Fruit fly (Drosophila melanogaster) whole organism, embryonic: ENCODE results near the gene CG12289.

Experiments used
- Asciz ChIP-seq: fragments of 200-800 bp; sonication (Bioruptor generic); optimal IDR thresholded peaks from 2 replicates; lab custom pipeline; 2017; ENCODE audit warnings: missing biosample characterization, mild to moderate bottlenecking, missing genetic modification characterization, missing genetic modification reagents
- Awh ChIP-seq: fragments of 200-800 bp; sonication (Bioruptor generic); IDR thresholded peaks from 2 replicates; pipeline ENCODE4, ENCODE4 v1.3.6; 2022; ENCODE audit warnings: missing biosample characterization, missing genetic modification characterization
- CG1024 ChIP-seq: fragments of 200-800 bp; sonication (Bioruptor generic); IDR thresholded peaks from 2 replicates; pipeline ENCODE4 v1.3.6; 2022; ENCODE audit warnings: missing biosample characterization, missing genetic modification characterization
- CG10267 ChIP-seq: fragments of 200-800 bp; sonication (Bioruptor generic); optimal IDR thresholded peaks from 2 replicates; lab custom pipeline; 2018; ENCODE audit warnings: missing biosample characterization, mild to moderate bottlenecking, missing genetic modification characterization, moderate library complexity
- CG10274 ChIP-seq: fragments of 200-800 bp; sonication (Bioruptor generic); optimal IDR thresholded peaks from 3 replicates; lab custom pipeline; 2017; ENCODE audit warnings: missing biosample characterization, mild to moderate bottlenecking, missing genetic modification characterization
- CG11504 ChIP-seq: fragments of 200-800 bp; sonication (Bioruptor generic); optimal IDR thresholded peaks from 3 replicates; lab custom pipeline; 2019; ENCODE audit warnings: missing biosample characterization, mild to moderate bottlenecking, missing genetic modification characterization, moderate library complexity
- CG12236 ChIP-seq: fragments of 200-800 bp; sonication (Bioruptor generic); optimal IDR thresholded peaks from 2 replicates; lab custom pipeline; 2016; ENCODE audit warnings: missing biosample characterization, missing genetic modification characterization
- CG12299 ChIP-seq: fragments of 200-800 bp; sonication (Bioruptor generic); optimal IDR thresholded peaks from 2 replicates; lab custom pipeline; 2018; ENCODE audit warnings: missing biosample characterization, mild to moderate bottlenecking, missing genetic modification characterization
- CG13424 ChIP-seq: fragments of 200-800 bp; sonication (Bioruptor generic); optimal IDR thresholded peaks from 2 replicates; lab custom pipeline; 2019; ENCODE audit warnings: missing biosample characterization, mild to moderate bottlenecking, missing genetic modification characterization, moderate library complexity
- CG14441 ChIP-seq: fragments of 200-800 bp; sonication (Bioruptor generic); IDR thresholded peaks from 2 replicates; pipeline ENCODE4 v1.3.6; 2022; ENCODE audit warnings: missing biosample characterization, missing genetic modification characterization
- CG14860 ChIP-seq: fragments of 200-800 bp; sonication (Bioruptor generic); IDR thresholded peaks from 3 replicates; pipeline ENCODE4 v1.3.6; 2022; ENCODE audit warnings: missing biosample characterization, missing genetic modification characterization; ENCODE audit not compliant: partially characterized antibody
- CG1529 ChIP-seq: fragments of 200-800 bp; sonication (Bioruptor generic); optimal IDR thresholded peaks from 3 replicates; lab custom pipeline; 2018; ENCODE audit warnings: missing biosample characterization, missing genetic modification characterization
- CG1647 ChIP-seq: fragments of 200-800 bp; sonication (Bioruptor generic); optimal IDR thresholded peaks from 3 replicates; lab custom pipeline; 2016; ENCODE audit warnings: missing biosample characterization, missing genetic modification characterization
- CG18764 ChIP-seq: fragments of 200-800 bp; sonication (Bioruptor generic); optimal IDR thresholded peaks from 3 replicates; lab custom pipeline; 2016; ENCODE audit warnings: missing biosample characterization, missing genetic modification characterization
- CG2202 ChIP-seq: fragments of 200-800 bp; sonication (Bioruptor generic); optimal IDR thresholded peaks from 2 replicates; lab custom pipeline; 2018; ENCODE audit warnings: missing biosample characterization, mild to moderate bottlenecking, missing genetic modification characterization
- CG2678 ChIP-seq: fragments of 200-800 bp; sonication (Bioruptor generic); optimal IDR thresholded peaks from 3 replicates; lab custom pipeline; 2019; ENCODE audit warnings: missing biosample characterization, mild to moderate bottlenecking, missing genetic modification characterization, moderate library complexity
- CG30020 ChIP-seq: fragments of 200-800 bp; optimal IDR thresholded peaks from 2 replicates; lab custom pipeline; 2019; ENCODE audit warnings: missing biosample characterization, mild to moderate bottlenecking, missing genetic modification characterization, moderate library complexity
- CG30403 ChIP-seq: fragments of 200-800 bp; sonication (Bioruptor generic); optimal IDR thresholded peaks from 3 replicates; lab custom pipeline; 2016; ENCODE audit warnings: missing biosample characterization, missing genetic modification characterization
- CG31441 ChIP-seq: fragments of 200-800 bp; sonication (Bioruptor generic); IDR thresholded peaks from 2 replicates; pipeline ENCODE4 v1.3.6; 2022; ENCODE audit warnings: missing biosample characterization, missing genetic modification characterization
- CG34422 ChIP-seq: fragments of 200-800 bp; sonication (Bioruptor generic); IDR thresholded peaks from 3 replicates; pipeline ENCODE4 v1.3.6; 2022; ENCODE audit warnings: missing biosample characterization, missing genetic modification characterization
- CG5180 ChIP-seq: fragments of 200-800 bp; sonication (Bioruptor generic); optimal IDR thresholded peaks from 3 replicates; lab custom pipeline; 2017; ENCODE audit warnings: missing biosample characterization, missing genetic modification characterization, mild to moderate bottlenecking, moderate library complexity, missing genetic modification reagents
- CG7839 ChIP-seq: fragments of 200-800 bp; sonication (Bioruptor generic); optimal IDR thresholded peaks from 3 replicates; lab custom pipeline; 2018; ENCODE audit warnings: missing biosample characterization, mild to moderate bottlenecking, missing genetic modification characterization, moderate library complexity
- CG8281 ChIP-seq: fragments of 200-800 bp; sonication (Bioruptor generic); optimal IDR thresholded peaks from 2 replicates; lab custom pipeline; 2018; ENCODE audit warnings: missing biosample characterization, mild to moderate bottlenecking, missing genetic modification characterization, moderate library complexity
- CG9437 ChIP-seq: fragments of 200-800 bp; sonication (Bioruptor generic); optimal IDR thresholded peaks from 2 replicates; lab custom pipeline; 2018; ENCODE audit warnings: missing biosample characterization, mild to moderate bottlenecking, missing genetic modification characterization
- D ChIP-seq, 2 experiments: fragments of 200-800 bp in 1 of 2; fragments of >200 bp in 1 of 2; sonication (Bioruptor generic) in 1 of 2; optimal IDR thresholded peaks; 2 replicates in 1 of 2; 3 replicates in 1 of 2; lab custom pipeline; 2017; ENCODE audit warnings: mild to moderate bottlenecking in 1 of 2, missing biosample characterization in 1 of 2, missing genetic modification characterization in 1 of 2, missing genetic modification reagents in 1 of 2
- Dbx ChIP-seq: fragments of 200-800 bp; sonication (Bioruptor generic); IDR thresholded peaks from 3 replicates; pipeline ENCODE4 v1.3.6; 2022; ENCODE audit warnings: missing biosample characterization, missing genetic modification characterization
- Dek ChIP-seq: fragments of 200-800 bp; sonication (Bioruptor generic); optimal IDR thresholded peaks from 3 replicates; lab custom pipeline; 2019; ENCODE audit warnings: missing biosample characterization, mild to moderate bottlenecking, missing genetic modification characterization, moderate library complexity
- HLH3B ChIP-seq: fragments of 200-800 bp; sonication (Bioruptor generic); IDR thresholded peaks from 2 replicates; pipeline ENCODE4 v1.3.6; 2022; ENCODE audit warnings: missing biosample characterization, missing genetic modification characterization
- Hey ChIP-seq: fragments of 200-800 bp; sonication (Bioruptor generic); optimal IDR thresholded peaks from 3 replicates; lab custom pipeline; 2018; ENCODE audit warnings: missing biosample characterization, mild to moderate bottlenecking, missing genetic modification characterization
- Hsf ChIP-seq: fragments of 200-800 bp; sonication (Bioruptor generic); optimal IDR thresholded peaks from 3 replicates; lab custom pipeline; 2016; ENCODE audit warnings: missing biosample characterization, missing genetic modification characterization
- Lim3 ChIP-seq: fragments of 200-800 bp; sonication (Bioruptor generic); IDR thresholded peaks from 2 replicates; pipeline ENCODE4 v1.3.6; 2022; ENCODE audit warnings: missing biosample characterization, missing genetic modification characterization
- Oli ChIP-seq: fragments of 200-800 bp; sonication (Bioruptor generic); optimal IDR thresholded peaks from 2 replicates; lab custom pipeline; 2018; ENCODE audit warnings: missing biosample characterization, mild to moderate bottlenecking, missing genetic modification characterization, moderate library complexity
- Sox102F ChIP-seq: fragments of 200-800 bp; sonication (Bioruptor generic); optimal IDR thresholded peaks from 2 replicates; lab custom pipeline; 2018; ENCODE audit warnings: missing biosample characterization, mild to moderate bottlenecking, missing genetic modification characterization, moderate library complexity
- Tbp ChIP-seq: fragments of >200 bp; optimal IDR thresholded peaks from 2 replicates; lab custom pipeline; 2018; ENCODE audit warnings: missing biosample characterization, missing genetic modification characterization
- bsh ChIP-seq, 2 experiments: fragments of 200-800 bp; sonication (Bioruptor generic); optimal IDR thresholded peaks; 2 replicates each; lab custom pipeline; 2017 to 2018; ENCODE audit warnings: mild to moderate bottlenecking in 2 of 2, missing biosample characterization in 2 of 2, missing genetic modification characterization in 2 of 2, moderate library complexity in 1 of 2
- cas ChIP-seq: fragments of 200-800 bp; sonication (Bioruptor generic); IDR thresholded peaks from 2 replicates; pipeline ENCODE4 v1.3.6; 2022; ENCODE audit warnings: missing biosample characterization, missing genetic modification characterization
- disco-r ChIP-seq: fragments of 200-800 bp; sonication (Bioruptor generic); optimal IDR thresholded peaks from 2 replicates; lab custom pipeline; 2016; ENCODE audit warnings: missing biosample characterization, missing genetic modification characterization
- eve ChIP-seq, 2 experiments: fragments of >200 bp; optimal IDR thresholded peaks; 2 replicates each; lab custom pipeline; 2017; ENCODE audit warnings: missing biosample characterization in 2 of 2, missing genetic modification characterization in 2 of 2
- gcm ChIP-seq: fragments of 200-800 bp; sonication (Bioruptor generic); optimal IDR thresholded peaks from 2 replicates; lab custom pipeline; 2019; ENCODE audit warnings: missing biosample characterization, mild to moderate bottlenecking, missing genetic modification characterization, moderate library complexity
- gsb-n ChIP-seq: fragments of 200-800 bp; sonication (Bioruptor generic); optimal IDR thresholded peaks from 3 replicates; lab custom pipeline; 2018; ENCODE audit warnings: missing biosample characterization, mild to moderate bottlenecking, missing genetic modification characterization
- knrl ChIP-seq: fragments of 200-800 bp; sonication (Bioruptor generic); IDR thresholded peaks from 3 replicates; pipeline ENCODE4 v1.3.6; 2022; ENCODE audit warnings: missing biosample characterization, missing genetic modification characterization; ENCODE audit not compliant: partially characterized antibody
- lola ChIP-seq, 3 experiments: fragments of >200 bp in 2 of 3; fragments of 200-800 bp in 1 of 3; sonication (Bioruptor generic) in 1 of 3; optimal IDR thresholded peaks; 2 replicates each; lab custom pipeline; 2017 to 2019; ENCODE audit warnings: missing biosample characterization in 3 of 3, missing genetic modification characterization in 3 of 3, mild to moderate bottlenecking in 1 of 3, moderate library complexity in 1 of 3
- nom ChIP-seq: fragments of 200-800 bp; sonication (Bioruptor generic); optimal IDR thresholded peaks from 2 replicates; lab custom pipeline; 2017; ENCODE audit warnings: missing biosample characterization, missing genetic modification characterization, mild to moderate bottlenecking, moderate library complexity, missing genetic modification reagents
- phol ChIP-seq: fragments of 200-800 bp; sonication (Bioruptor generic); optimal IDR thresholded peaks from 3 replicates; lab custom pipeline; 2018; ENCODE audit warnings: missing biosample characterization, mild to moderate bottlenecking, missing genetic modification characterization, moderate library complexity
- ro ChIP-seq: fragments of 200-800 bp; sonication (Bioruptor generic); IDR thresholded peaks from 2 replicates; pipeline ENCODE4 v1.3.6; 2022; ENCODE audit warnings: missing biosample characterization, missing genetic modification characterization
- run ChIP-seq: fragments of 200-800 bp; sonication (Bioruptor generic); optimal IDR thresholded peaks from 3 replicates; lab custom pipeline; 2018; ENCODE audit warnings: missing biosample characterization, mild to moderate bottlenecking, missing genetic modification characterization
- sisA ChIP-seq: fragments of 200-800 bp; sonication (Bioruptor generic); IDR thresholded peaks from 2 replicates; pipeline ENCODE4 v1.3.6; 2022; ENCODE audit warnings: missing biosample characterization, missing genetic modification characterization
- sr ChIP-seq: fragments of 200-800 bp; sonication (Bioruptor generic); IDR thresholded peaks from 3 replicates; pipeline ENCODE4 v1.3.6; 2022; ENCODE audit warnings: missing biosample characterization, missing genetic modification characterization

The CG12289 gene

DNA sequence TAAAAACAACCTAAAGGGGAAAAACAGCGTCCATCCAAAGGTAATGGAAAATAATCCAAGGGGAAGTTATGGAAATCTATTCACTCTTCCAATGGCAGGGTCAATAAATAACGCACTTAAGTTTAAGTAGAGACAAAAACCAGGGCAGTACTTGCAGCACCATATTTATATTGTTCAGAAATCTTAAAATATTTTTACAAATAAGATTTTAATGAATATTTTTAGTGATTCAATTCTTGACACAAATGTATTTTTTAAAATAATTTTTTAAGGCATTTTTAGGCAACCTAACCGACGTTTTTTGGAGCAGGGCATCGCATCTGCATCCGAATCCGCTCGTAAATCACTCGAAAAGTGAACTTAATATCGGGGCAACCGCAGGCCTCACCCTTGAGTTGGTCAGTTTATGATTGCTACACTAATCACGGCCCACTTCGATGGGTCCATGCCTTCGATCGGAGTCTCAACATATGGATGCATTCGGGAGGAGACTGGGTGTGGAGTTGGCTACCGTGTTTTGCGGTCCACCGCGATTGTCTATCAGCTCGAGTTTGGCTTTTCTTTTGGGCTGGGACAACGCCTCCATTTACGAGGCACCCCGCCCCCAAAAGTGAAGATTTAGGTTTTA lies 51.0 kb downstream of the CG12289 start (continued):
- no peak for TF ChIP-seq CG14860
- TF ChIP-seq Hey (tag; lab: Kevin White, UChicago), result no peak
- TF ChIP-seq Asciz (GFP tag; lab: Kevin White, UChicago), result no peak
- TF ChIP-seq Hsf (GFP tag; lab: Kevin White, UChicago), result no peak
- no peak for TF ChIP-seq CG34422 (GFP tag; lab: Robert Waterston, UW)
- no peak for TF ChIP-seq CG8281 (tag; lab: Kevin White, UChicago)
- TF ChIP-seq CG9437 (GFP tag; lab: Kevin White, UChicago), result peak; percentile 26
- no peak for TF ChIP-seq knrl (GFP tag; lab: Robert Waterston, UW)
- TF ChIP-seq Sox102F (GFP tag; lab: Kevin White, UChicago), result peak; percentile 65
- no peak for TF ChIP-seq CG12236 (GFP tag; lab: Kevin White, UChicago)
- TF ChIP-seq sisA (GFP tag; lab: Robert Waterston, UW), result no peak; the same call in 1 of the 2 replicates
- no peak for TF ChIP-seq CG2678
- peak; percentile 50 for TF ChIP-seq CG11504
- TF ChIP-seq ro (GFP tag; lab: Robert Waterston, UW), result no peak
- TF ChIP-seq Tbp (GFP tag; lab: Kevin White, UChicago), result no peak
- no peak for TF ChIP-seq disco-r (GFP tag; lab: Kevin White, UChicago)
- TF ChIP-seq gcm (GFP tag; lab: Kevin White, UChicago), result no peak
- no peak for TF ChIP-seq CG1024 (GFP tag; lab: Robert Waterston, UW)
- peak; percentile 6 for TF ChIP-seq Dek (tag; lab: Kevin White, UChicago)
- no peak for TF ChIP-seq nom (GFP tag; lab: Kevin White, UChicago)
- TF ChIP-seq phol (tag; lab: Kevin White, UChicago), result peak; percentile 24
- TF ChIP-seq Oli, result peak; percentile 49
- TF ChIP-seq Dbx (GFP tag; lab: Robert Waterston, UW), result no peak
- TF ChIP-seq CG1529 (GFP tag; lab: Kevin White, UChicago), result no peak
- no peak for TF ChIP-seq CG10274 (GFP tag; lab: Kevin White, UChicago)
- peak; percentile 3 for TF ChIP-seq CG7839 (tag; lab: Kevin White, UChicago)
- no peak for TF ChIP-seq CG5180 (GFP tag; lab: Kevin White, UChicago)
- peak in 1 of 2 experiments; percentile 61 for TF ChIP-seq eve (GFP tag; optimal IDR thresholded peaks at IDR 0.05; lab: Kevin White, UChicago)
- no peak for TF ChIP-seq D (optimal IDR thresholded peaks at IDR 0.05; lab: Kevin White, UChicago)
- TF ChIP-seq D (GFP tag; optimal IDR thresholded peaks at IDR 0.05; lab: Kevin White, UChicago), result peak; percentile 30
- TF ChIP-seq lola (GFP tag; optimal IDR thresholded peaks at IDR 0.05; lab: Kevin White, UChicago), result peak in 1 of 3 experiments; percentile 47
- peak in 1 of 2 experiments; percentile 39 for TF ChIP-seq bsh (GFP tag; optimal IDR thresholded peaks at IDR 0.05; lab: Kevin White, UChicago)
- no peak for TF ChIP-seq cas (GFP tag; lab: Robert Waterston, UW)
- peak; percentile 65 for TF ChIP-seq run (tag; lab: Kevin White, UChicago)
- TF ChIP-seq Lim3 (GFP tag; lab: Robert Waterston, UW), result no peak
- 0 out of 3 replicates have a peak, but pooled peaks have one; percentile 3 for TF ChIP-seq sr
- peak; percentile 74; the same call in 1 of the 2 replicates for TF ChIP-seq Awh (GFP tag; lab: Robert Waterston, UW)
- TF ChIP-seq CG13424 (tag; lab: Kevin White, UChicago), result peak; percentile 21
- peak; percentile 1 for TF ChIP-seq CG10267 (tag; lab: Kevin White, UChicago)
- no peak for TF ChIP-seq CG1647 (GFP tag; lab: Kevin White, UChicago)
- no peak for TF ChIP-seq CG30020 (tag; lab: Kevin White, UChicago)
- TF ChIP-seq HLH3B, result 0 out of 2 replicates have a peak, but pooled peaks have one; percentile 17
- TF ChIP-seq CG12299 (tag; lab: Kevin White, UChicago), result no peak
- 0 out of 2 replicates have a peak, but pooled peaks have one; percentile 37 for TF ChIP-seq CG31441 (GFP tag; lab: Robert Waterston, UW)
- peak; percentile 45 for TF ChIP-seq CG30403 (GFP tag; lab: Kevin White, UChicago)
- TF ChIP-seq CG14441, result no peak
- TF ChIP-seq CG18764 (GFP tag; lab: Kevin White, UChicago), result no peak
- peak; percentile 8 for TF ChIP-seq CG2202 (tag; lab: Kevin White, UChicago)
- TF ChIP-seq gsb-n, result peak; percentile 35
